Worm (Caenorhabditis elegans) whole organism, L2 larva: ENCODE data around the gene isp-1.

Source experiments
- alr-1 ChIP-seq: fragments of 150-350 bp; optimal IDR thresholded peaks from 2 replicates; lab custom pipeline; 2014; ENCODE audit warnings: missing biosample characterization, missing genetic modification characterization
- dmd-4 ChIP-seq: sonication (generic microtip); optimal IDR thresholded peaks from 2 replicates; lab custom pipeline; 2017; ENCODE audit warnings: missing biosample characterization, missing genetic modification characterization
- elt-3 ChIP-seq: sonication (generic microtip); optimal IDR thresholded peaks from 2 replicates; lab custom pipeline; 2017; ENCODE audit warnings: missing biosample characterization, missing genetic modification characterization
- nhr-6 ChIP-seq: fragments of 150-350 bp; optimal IDR thresholded peaks from 2 replicates; lab custom pipeline; 2014; ENCODE audit warnings: missing biosample characterization, missing genetic modification characterization
- unc-39 ChIP-seq: fragments of 150-350 bp; optimal IDR thresholded peaks from 2 replicates; lab custom pipeline; 2014; ENCODE audit warnings: missing biosample characterization, missing genetic modification characterization

DNA sequence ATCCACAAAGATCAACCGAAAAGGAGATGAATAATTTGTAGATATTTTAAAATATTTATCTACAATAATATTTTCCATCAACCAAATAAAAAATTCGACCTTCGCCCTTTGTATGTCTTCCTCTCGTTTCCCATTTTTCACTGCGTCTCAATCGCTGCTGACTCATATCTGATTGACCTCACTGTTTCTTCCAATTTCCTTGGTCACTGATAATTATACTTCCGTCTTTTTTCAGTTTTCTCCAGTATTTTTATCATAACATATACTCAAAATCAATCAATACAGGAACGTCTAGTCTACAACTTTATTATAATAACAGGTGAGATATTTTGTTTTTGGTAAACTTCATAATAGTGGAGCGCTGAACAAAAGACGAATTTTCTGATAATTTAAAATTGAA, 3.1 kb upstream of the isp-1 start, which contains the start of gene pmk-3:
- no peak for TF ChIP-seq alr-1
- TF ChIP-seq nhr-6 (tag; lab: Kevin White, UChicago), result no peak
- TF ChIP-seq dmd-4 (tag; lab: Kevin White, UChicago), result no peak
- TF ChIP-seq unc-39 (tag; lab: Kevin White, UChicago), result no peak
- TF ChIP-seq elt-3, result no peak
